Worm (Caenorhabditis elegans) whole organism, L1 larva: ENCODE results near the gene F23F1.5.

Experiments used
- C04F5.9 ChIP-seq: sonication (generic microtip); optimal IDR thresholded peaks from 2 replicates; lab custom pipeline; 2016; ENCODE audit warnings: missing genetic modification characterization, missing compliant biosample characterization
- C16A3.4 ChIP-seq: fragments of 150-350 bp; optimal IDR thresholded peaks from 2 replicates; lab custom pipeline; 2014; ENCODE audit warnings: missing biosample characterization, missing genetic modification characterization
- aha-1 ChIP-seq: fragments of 150-350 bp; optimal IDR thresholded peaks from 2 replicates; lab custom pipeline; 2014; ENCODE audit warnings: missing biosample characterization, missing genetic modification characterization
- ama-1 ChIP-seq: fragments of 150-350 bp; optimal IDR thresholded peaks from 2 replicates; lab custom pipeline; 2014
- blmp-1 ChIP-seq: fragments of 150-350 bp; optimal IDR thresholded peaks from 2 replicates; lab custom pipeline; 2014; ENCODE audit warnings: missing biosample characterization, missing genetic modification characterization
- ceh-8 ChIP-seq: fragments of 200-800 bp; sonication (Bioruptor generic); optimal IDR thresholded peaks from 2 replicates; lab custom pipeline; 2018; ENCODE audit warnings: mild to moderate bottlenecking, missing genetic modification characterization, moderate library complexity, missing compliant biosample characterization
- ces-1 ChIP-seq: fragments of 150-350 bp; optimal IDR thresholded peaks from 2 replicates; lab custom pipeline; 2014; ENCODE audit warnings: missing biosample characterization, missing genetic modification reagents, missing genetic modification characterization
- dpl-1 ChIP-seq, 3 experiments: fragments of 150-350 bp in 2 of 3; sonication (generic microtip) in 1 of 3; optimal IDR thresholded peaks; 2 replicates each; lab custom pipeline; 2014 to 2017; ENCODE audit warnings: missing biosample characterization in 3 of 3, missing genetic modification characterization in 3 of 3, missing genetic modification reagents in 3 of 3
- efl-1 ChIP-seq, 4 experiments: fragments of 150-350 bp; optimal IDR thresholded peaks in 3 of 4; peaks in 1 of 4; 1 replicate in 1 of 4; 2 replicates in 3 of 4; lab custom pipeline; 2014; ENCODE audit warnings: missing biosample characterization in 2 of 4, missing genetic modification characterization in 2 of 4, missing genetic modification reagents in 2 of 4
- egl-13 ChIP-seq: sonication (generic microtip); optimal IDR thresholded peaks from 2 replicates; lab custom pipeline; 2016; ENCODE audit warnings: missing genotype, missing genetic modification reagents, missing genetic modification characterization, missing compliant biosample characterization
- egl-27 ChIP-seq, 2 experiments: fragments of 150-350 bp in 1 of 2; sonication (generic microtip); optimal IDR thresholded peaks; 3 replicates each; lab custom pipeline; 2017 to 2018; ENCODE audit warnings: missing biosample characterization in 2 of 2, missing genetic modification characterization in 2 of 2, missing genetic modification reagents in 2 of 2
- ets-5 ChIP-seq: fragments of 200-800 bp; sonication (Bioruptor generic); IDR thresholded peaks from 2 replicates; pipeline ENCODE4 v1.3.6; 2022; ENCODE audit warnings: missing genetic modification characterization, missing compliant biosample characterization
- fkh-10 ChIP-seq: sonication (generic microtip); optimal IDR thresholded peaks from 2 replicates; lab custom pipeline; 2017; ENCODE audit warnings: missing biosample characterization, missing genetic modification reagents, missing genetic modification characterization
- fkh-8 ChIP-seq: sonication (generic microtip); optimal IDR thresholded peaks from 2 replicates; lab custom pipeline; 2016; ENCODE audit warnings: mild to moderate bottlenecking, missing genetic modification characterization, missing compliant biosample characterization
- fos-1 ChIP-seq: fragments of 150-350 bp; optimal IDR thresholded peaks from 2 replicates; lab custom pipeline; 2014; ENCODE audit warnings: missing biosample characterization, missing genetic modification characterization
- hlh-17 ChIP-seq: fragments of 200-800 bp; sonication (Bioruptor generic); optimal IDR thresholded peaks from 2 replicates; lab custom pipeline; 2018; ENCODE audit warnings: missing genetic modification characterization, mild to moderate bottlenecking, missing compliant biosample characterization, moderate library complexity, borderline replicate concordance
- hpl-2 ChIP-seq: fragments of 150-350 bp; optimal IDR thresholded peaks from 2 replicates; lab custom pipeline; 2014; ENCODE audit warnings: missing biosample characterization, missing genetic modification reagents, missing genetic modification characterization
- irx-1 ChIP-seq: sonication (generic microtip); optimal IDR thresholded peaks from 2 replicates; lab custom pipeline; 2016; ENCODE audit warnings: missing genetic modification characterization, missing compliant biosample characterization
- lin-14 ChIP-seq: fragments of 200-800 bp; sonication (Bioruptor generic); optimal IDR thresholded peaks from 2 replicates; lab custom pipeline; 2018; ENCODE audit warnings: mild to moderate bottlenecking, missing genetic modification characterization, moderate library complexity, missing compliant biosample characterization
- lin-35 ChIP-seq, 2 experiments: fragments of 150-350 bp; optimal IDR thresholded peaks; 2 replicates each; lab custom pipeline; 2014; ENCODE audit warnings: missing biosample characterization in 2 of 2, missing genetic modification characterization in 2 of 2, missing genetic modification reagents in 2 of 2
- lir-3 ChIP-seq: sonication (generic microtip); optimal IDR thresholded peaks from 2 replicates; lab custom pipeline; 2016; ENCODE audit warnings: mild to moderate bottlenecking, missing genetic modification characterization, moderate library complexity, missing compliant biosample characterization; ENCODE audit not compliant: poor library complexity
- lsy-2 ChIP-seq, 2 experiments: fragments of 150-350 bp; optimal IDR thresholded peaks; 2 replicates each; lab custom pipeline; 2014; ENCODE audit warnings: missing biosample characterization in 2 of 2, missing genetic modification characterization in 2 of 2
- mab-9 ChIP-seq: fragments of 200-800 bp; sonication (Bioruptor generic); IDR thresholded peaks from 2 replicates; pipeline ENCODE4 v1.3.6; 2022; ENCODE audit warnings: missing genetic modification reagents, missing genetic modification characterization, missing compliant biosample characterization
- mdl-1 ChIP-seq, 2 experiments: fragments of 150-350 bp; optimal IDR thresholded peaks; 2 replicates each; lab custom pipeline; 2014 to 2017; ENCODE audit warnings: missing biosample characterization in 2 of 2, missing genetic modification characterization in 2 of 2, inconsistent platforms in 1 of 2
- mep-1 ChIP-seq: fragments of 150-350 bp; optimal IDR thresholded peaks from 2 replicates; lab custom pipeline; 2014; ENCODE audit warnings: missing biosample characterization, missing genetic modification characterization
- nhr-11 ChIP-seq: fragments of 150-350 bp; optimal IDR thresholded peaks from 2 replicates; lab custom pipeline; 2014; ENCODE audit warnings: missing biosample characterization, missing genetic modification characterization
- nhr-19 ChIP-seq: fragments of 200-800 bp; sonication (Bioruptor generic); conservative IDR thresholded peaks from 2 replicates; pipeline ENCODE4 v1.3.6; 2022; ENCODE audit warnings: missing genetic modification characterization, missing compliant biosample characterization
- nhr-28 ChIP-seq: fragments of 150-350 bp; optimal IDR thresholded peaks from 2 replicates; lab custom pipeline; 2014; ENCODE audit warnings: missing biosample characterization, missing genetic modification characterization
- nhr-47 ChIP-seq: sonication (generic microtip); optimal IDR thresholded peaks from 2 replicates; lab custom pipeline; 2016; ENCODE audit warnings: mild to moderate bottlenecking, missing genetic modification characterization, moderate library complexity, missing compliant biosample characterization
- nhr-71 ChIP-seq: sonication (generic microtip); optimal IDR thresholded peaks from 2 replicates; lab custom pipeline; 2016; ENCODE audit warnings: mild to moderate bottlenecking, missing genetic modification characterization, moderate library complexity, missing compliant biosample characterization
- nhr-90 ChIP-seq: sonication (generic microtip); optimal IDR thresholded peaks from 2 replicates; lab custom pipeline; 2016; ENCODE audit warnings: mild to moderate bottlenecking, missing genetic modification characterization, missing compliant biosample characterization; ENCODE audit not compliant: poor library complexity
- pag-3 ChIP-seq: sonication (generic microtip); optimal IDR thresholded peaks from 2 replicates; lab custom pipeline; 2017; ENCODE audit warnings: missing genetic modification characterization, mild to moderate bottlenecking, missing compliant biosample characterization, antibody characterized with exemption, borderline replicate concordance; ENCODE audit not compliant: insufficient read depth
- rnt-1 ChIP-seq: sonication (generic microtip); optimal IDR thresholded peaks from 2 replicates; lab custom pipeline; 2016; ENCODE audit warnings: mild to moderate bottlenecking, missing genetic modification characterization, moderate library complexity, missing compliant biosample characterization
- snpc-4 ChIP-seq: fragments of 150-350 bp; optimal IDR thresholded peaks from 2 replicates; lab custom pipeline; 2014; ENCODE audit warnings: missing biosample characterization, missing genetic modification characterization
- snu-23 ChIP-seq: sonication (generic microtip); optimal IDR thresholded peaks from 2 replicates; lab custom pipeline; 2016; ENCODE audit warnings: missing genetic modification characterization, missing compliant biosample characterization
- sptf-1 ChIP-seq: fragments of 150-350 bp; optimal IDR thresholded peaks from 2 replicates; lab custom pipeline; 2014; ENCODE audit warnings: missing biosample characterization, missing genetic modification characterization
- sup-37 ChIP-seq: fragments of 200-800 bp; sonication (Bioruptor generic); optimal IDR thresholded peaks from 2 replicates; lab custom pipeline; 2018; ENCODE audit warnings: mild to moderate bottlenecking, missing genetic modification characterization, missing compliant biosample characterization
- unc-130 ChIP-seq: fragments of 150-350 bp; optimal IDR thresholded peaks from 2 replicates; lab custom pipeline; 2017; ENCODE audit warnings: missing biosample characterization, missing genetic modification characterization, inconsistent platforms
- unc-30 ChIP-seq: sonication (generic microtip); optimal IDR thresholded peaks from 2 replicates; lab custom pipeline; 2017; ENCODE audit warnings: missing biosample characterization, missing genetic modification characterization
- unc-62 ChIP-seq: fragments of 150-350 bp; optimal IDR thresholded peaks from 2 replicates; lab custom pipeline; 2014; ENCODE audit warnings: missing biosample characterization, missing genetic modification reagents, missing genetic modification characterization
- unc-98 ChIP-seq: fragments of 200-800 bp; sonication (Bioruptor generic); IDR thresholded peaks from 2 replicates; pipeline ENCODE4 v1.3.6; 2022; ENCODE audit warnings: missing genetic modification characterization, missing compliant biosample characterization
- xbp-1 ChIP-seq: sonication (generic microtip); optimal IDR thresholded peaks from 2 replicates; lab custom pipeline; 2016; ENCODE audit warnings: missing genetic modification characterization, missing compliant biosample characterization
- ztf-11 ChIP-seq, 2 experiments: sonication (generic microtip); optimal IDR thresholded peaks; 2 replicates each; lab custom pipeline; 2016 to 2017; ENCODE audit warnings: missing genetic modification characterization in 2 of 2, missing biosample characterization in 1 of 2, missing compliant biosample characterization in 1 of 2

Gene F23F1.5

DNA sequence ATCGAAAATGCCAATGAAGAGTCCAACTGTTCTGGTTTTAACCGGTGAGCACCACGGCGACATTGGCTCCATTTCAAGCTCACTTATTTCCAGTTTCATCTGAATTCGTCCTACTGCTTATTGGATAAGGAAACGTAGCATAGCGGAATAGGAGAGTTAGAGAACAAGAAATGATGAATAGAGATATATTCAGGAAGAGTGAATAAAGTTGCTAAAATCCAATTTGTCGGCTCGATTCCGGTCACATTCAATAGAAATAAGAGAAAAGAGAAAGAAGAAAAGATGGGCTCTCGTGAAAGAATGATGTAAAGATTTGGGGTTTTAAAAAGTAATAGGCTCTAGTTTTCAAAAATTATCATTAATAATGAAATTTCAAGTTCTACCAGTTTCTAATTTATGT is 41.9 kb upstream of the F23F1.5 start:
- peak; percentile 19 for TF ChIP-seq xbp-1 (tag; lab: Kevin White, UChicago)
- TF ChIP-seq ets-5 (GFP tag; lab: Robert Waterston, UW) = no peak
- TF ChIP-seq lin-14 (GFP tag; lab: Kevin White, UChicago) = peak; percentile 61
- TF ChIP-seq ces-1 (GFP tag; lab: Kevin White, UChicago) = peak; percentile 59
- peak; percentile 83 for TF ChIP-seq fkh-10 (GFP tag; lab: Kevin White, UChicago)

ce11 chrII:69354-69753 is 38.0 kb upstream of the F23F1.5 start, which contains the start of gene egl-26:
Gene egl-26 (plus strand): TSS chrII:69654.
- TF ChIP-seq nhr-28 (tag; lab: Kevin White, UChicago) (no peak), egl-27 (tag; optimal IDR thresholded peaks at IDR 0.05; lab: Kevin White, UChicago) (no peak), nhr-11 (tag; lab: Kevin White, UChicago) (no peak), snpc-4 (tag; lab: Kevin White, UChicago) (no peak), mep-1 (tag; lab: Kevin White, UChicago) (no peak), ztf-11 (tag; optimal IDR thresholded peaks at IDR 0.05; lab: Kevin White, UChicago) (no peak), unc-130 (tag; lab: Kevin White, UChicago) (no peak), C04F5.9 (tag; lab: Kevin White, UChicago) (no peak), fos-1 (tag; lab: Kevin White, UChicago) (no peak), nhr-19 (no peak), xbp-1 (tag; lab: Kevin White, UChicago) (no peak), fkh-8 (tag; lab: Kevin White, UChicago) (no peak), lin-35 (GFP tag; optimal IDR thresholded peaks at IDR 0.05; lab: Kevin White, UChicago) (no peak), sptf-1 (tag; lab: Kevin White, UChicago) (no peak), irx-1 (tag; lab: Kevin White, UChicago) (no peak), nhr-90 (tag; lab: Kevin White, UChicago) (no peak), lir-3 (no peak), rnt-1 (no peak)

- no peak for TF ChIP-seq unc-30 (tag; lab: Kevin White, UChicago)
- TF ChIP-seq blmp-1 (tag; lab: Kevin White, UChicago) = peak; percentile 72
These were observed 37.4 kb upstream of the F23F1.5 start for ce11 chrII:68757-69156.

DNA sequence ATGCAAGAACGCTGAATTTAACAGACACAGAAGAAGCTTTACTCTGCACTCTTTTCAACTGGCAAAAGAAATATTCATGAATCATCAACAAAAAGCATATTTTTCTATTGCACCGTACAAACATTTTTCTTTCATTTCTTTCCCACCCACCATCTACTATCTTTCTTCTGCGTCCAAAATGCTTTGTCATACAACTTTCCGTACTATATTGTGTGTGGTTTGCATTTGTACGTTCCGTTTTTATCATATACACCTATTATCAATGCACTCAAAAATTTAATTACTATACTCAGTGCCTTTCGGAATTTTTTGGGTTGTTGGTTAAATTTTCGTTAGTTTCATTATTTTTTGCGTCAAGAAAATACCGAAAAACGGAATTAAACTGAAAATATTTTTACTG is 36.3 kb upstream of the F23F1.5 start:
- TF ChIP-seq egl-27 (tag; optimal IDR thresholded peaks at IDR 0.05; lab: Kevin White, UChicago) (no peak), lin-14 (GFP tag; lab: Kevin White, UChicago) (no peak), ztf-11 (tag; optimal IDR thresholded peaks at IDR 0.05; lab: Kevin White, UChicago) (no peak), hpl-2 (GFP tag; lab: Kevin White, UChicago) (no peak), lsy-2 (tag; optimal IDR thresholded peaks at IDR 0.05; lab: Kevin White, UChicago) (no peak), aha-1 (tag; lab: Kevin White, UChicago) (no peak), nhr-11 (tag; lab: Kevin White, UChicago) (no peak), snpc-4 (tag; lab: Kevin White, UChicago) (no peak)

DNA sequence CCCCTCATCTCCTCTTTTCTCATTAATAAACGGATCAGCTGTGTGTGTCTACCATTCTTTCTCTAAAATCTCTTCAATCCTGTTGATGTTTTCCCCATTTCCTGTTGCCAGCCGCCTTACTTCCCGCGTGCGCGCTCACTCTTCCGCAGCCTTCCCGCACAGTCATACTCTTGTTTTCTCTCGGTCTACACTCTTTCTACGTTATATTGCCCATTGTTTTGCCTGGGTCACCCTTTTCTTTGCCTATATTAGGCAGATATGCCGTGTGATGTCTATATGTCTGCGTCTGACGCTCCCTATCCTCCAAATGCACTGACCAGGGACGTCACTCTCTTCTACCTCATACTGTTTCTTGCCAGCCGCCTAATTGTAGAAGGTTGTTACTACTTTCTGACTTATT is 34.9 kb upstream of the F23F1.5 start:
- TF ChIP-seq ces-1 (GFP tag; lab: Kevin White, UChicago) (no peak), nhr-71 (tag; lab: Kevin White, UChicago) (peak; percentile 64), lin-35 (GFP tag; optimal IDR thresholded peaks at IDR 0.05; lab: Kevin White, UChicago) (peak in 1 of 2 experiments; percentile 62), blmp-1 (tag; lab: Kevin White, UChicago) (peak; percentile 88), egl-13 (tag; lab: Kevin White, UChicago) (no peak), hlh-17 (GFP tag; lab: Kevin White, UChicago) (no peak), mdl-1 (tag; optimal IDR thresholded peaks at IDR 0.05; lab: Kevin White, UChicago) (peak in 1 of 2 experiments; percentile 55), mep-1 (tag; lab: Kevin White, UChicago) (peak; percentile 79), nhr-47 (tag; lab: Kevin White, UChicago) (peak; percentile 54), C16A3.4 (peak; percentile 21), unc-62 (GFP tag; lab: Kevin White, UChicago) (no peak), dpl-1 (GFP tag; optimal IDR thresholded peaks at IDR 0.05; lab: Kevin White, UChicago) (peak in 2 of 3 experiments; percentile 11 to 34), snu-23 (GFP tag; lab: Kevin White, UChicago) (peak; percentile 71), efl-1 (optimal IDR thresholded peaks at IDR 0.05; lab: Kevin White, UChicago) (peak; percentile 27 to 38), efl-1 (GFP tag; optimal IDR thresholded peaks at IDR 0.05 in 1 of 2; lab: Kevin White, UChicago) (no peak), lsy-2 (tag; optimal IDR thresholded peaks at IDR 0.05; lab: Kevin White, UChicago) (peak in 1 of 2 experiments; percentile 61), ceh-8 (peak; percentile 30), mab-9 (no peak), ama-1 (no peak), sup-37 (GFP tag; lab: Kevin White, UChicago) (no peak), sptf-1 (tag; lab: Kevin White, UChicago) (no peak), pag-3 (tag; lab: Kevin White, UChicago) (peak; percentile 49), unc-98 (GFP tag; lab: Robert Waterston, UW) (no peak)
